Fruit fly (Drosophila melanogaster): Measurements from ENCODE around the gene AcCoAS.

Gene AcCoAS

dm6 chr3L:21279876-21280566 is at the start of gene AcCoAS:
Gene AcCoAS (minus strand): TSS chr3L:21280243.
- no peak for TF ChIP-seq Hr4 (GFP tag; optimal IDR thresholded peaks at IDR 0.05)
- TF ChIP-seq fkh (GFP tag; optimal IDR thresholded peaks at IDR 0.05), result no peak
- TF ChIP-seq Blimp-1 (GFP tag; optimal IDR thresholded peaks at IDR 0.05), result no peak
- peak; percentile 25 for TF ChIP-seq Eip93F (GFP tag; optimal IDR thresholded peaks at IDR 0.05)
- TF ChIP-seq OdsH (GFP tag; optimal IDR thresholded peaks at IDR 0.05), result peak; percentile 24
- no peak for TF ChIP-seq CG10631 (GFP tag; optimal IDR thresholded peaks at IDR 0.05)
- TF ChIP-seq topi (GFP tag; optimal IDR thresholded peaks at IDR 0.05), result peak; percentile 50
- TF ChIP-seq achi (GFP tag; optimal IDR thresholded peaks at IDR 0.05), result peak; percentile 9
- peak; percentile 94 for TF ChIP-seq vri (GFP tag; optimal IDR thresholded peaks at IDR 0.05)
- no peak for TF ChIP-seq CG11762 (GFP tag; optimal IDR thresholded peaks at IDR 0.05; ENCODE audit: insufficient read depth)
- no peak for TF ChIP-seq CG3032 (tag; optimal IDR thresholded peaks at IDR 0.05)
- TF ChIP-seq cyc (GFP tag; optimal IDR thresholded peaks at IDR 0.05), result peak; percentile 41
- peak; percentile 42 for TF ChIP-seq Eip75B (GFP tag; optimal IDR thresholded peaks at IDR 0.05)
- TF ChIP-seq Sox14 (GFP tag; optimal IDR thresholded peaks at IDR 0.05), result peak; percentile 37
- TF ChIP-seq Hr38 (GFP tag; optimal IDR thresholded peaks at IDR 0.05), result no peak
- TF ChIP-seq eg (GFP tag; IDR thresholded peaks at IDR 0.05), result peak; percentile 53; the same call in 2 of the 3 replicates
- TF ChIP-seq CG6276 (GFP tag; optimal IDR thresholded peaks at IDR 0.05), result no peak
- no peak for TF ChIP-seq CG11902 (GFP tag; optimal IDR thresholded peaks at IDR 0.05)
- TF ChIP-seq dsx (GFP tag; optimal IDR thresholded peaks at IDR 0.05; ENCODE audit: poor library complexity, severe bottlenecking), result peak; percentile 22
- TF ChIP-seq CG16779 (tag; optimal IDR thresholded peaks at IDR 0.05), result peak; percentile 44
- peak; percentile 52 for TF ChIP-seq Sox102F (GFP tag; optimal IDR thresholded peaks at IDR 0.05)
- TF ChIP-seq lz (GFP tag; optimal IDR thresholded peaks at IDR 0.05), result peak; percentile 39
- TF ChIP-seq Ets21C (GFP tag; optimal IDR thresholded peaks at IDR 0.05), result no peak
- TF ChIP-seq svp (GFP tag), result peak; percentile 97
- peak; percentile 21 for TF ChIP-seq CG34406 (GFP tag; optimal IDR thresholded peaks at IDR 0.05)
- no peak for TF ChIP-seq CG9139 (GFP tag; optimal IDR thresholded peaks at IDR 0.05)
- no peak for TF ChIP-seq Lpt (GFP tag; optimal IDR thresholded peaks at IDR 0.05)
- peak; percentile 29 for TF ChIP-seq CG31627 (GFP tag; optimal IDR thresholded peaks at IDR 0.05)
- TF ChIP-seq Sox15 (GFP tag; optimal IDR thresholded peaks at IDR 0.05), result no peak
- TF ChIP-seq CG6163 (GFP tag; IDR thresholded peaks at IDR 0.05), result no peak; the same call in 2 of the 3 replicates
- peak; percentile 1 for TF ChIP-seq CG32006 (GFP tag; optimal IDR thresholded peaks at IDR 0.05)
- peak; percentile 22 for TF ChIP-seq Hr39 (GFP tag; optimal IDR thresholded peaks at IDR 0.05)
- peak; percentile 42; the same call in 1 of the 3 replicates for TF ChIP-seq CG8119 (GFP tag; IDR thresholded peaks at IDR 0.05)
- peak; percentile 18 for TF ChIP-seq CG10669 (GFP tag; optimal IDR thresholded peaks at IDR 0.05)
- TF ChIP-seq CG6808 (GFP tag; optimal IDR thresholded peaks at IDR 0.05), result no peak
- TF ChIP-seq ss (GFP tag; optimal IDR thresholded peaks at IDR 0.05), result peak; percentile 44 to 58
- TF ChIP-seq CG1621 (tag; optimal IDR thresholded peaks at IDR 0.05), result peak; percentile 21
- TF ChIP-seq dac (GFP tag; optimal IDR thresholded peaks at IDR 0.05), result no peak
- peak; percentile 49 for TF ChIP-seq acj6 (GFP tag; optimal IDR thresholded peaks at IDR 0.05)
- TF ChIP-seq CG11294 (GFP tag; IDR thresholded peaks at IDR 0.05), result no peak
- TF ChIP-seq salr (GFP tag; optimal IDR thresholded peaks at IDR 0.05), result no peak
- TF ChIP-seq spab (GFP tag; optimal IDR thresholded peaks at IDR 0.05), result no peak
- TF ChIP-seq esn (GFP tag; optimal IDR thresholded peaks at IDR 0.05), result peak; percentile 59
- peak; percentile 25; the same call in 1 of the 2 replicates for TF ChIP-seq CG15336 (GFP tag; IDR thresholded peaks at IDR 0.05)
- peak; percentile 30 for TF ChIP-seq net (GFP tag; optimal IDR thresholded peaks at IDR 0.05)
- no peak for TF ChIP-seq fd59A (GFP tag; optimal IDR thresholded peaks at IDR 0.05)
- TF ChIP-seq Gug (GFP tag; IDR thresholded peaks at IDR 0.05), result no peak
- no peak for TF ChIP-seq fd85E (GFP tag; optimal IDR thresholded peaks at IDR 0.05)
- peak; percentile 38 for TF ChIP-seq CG7368 (GFP tag; optimal IDR thresholded peaks at IDR 0.05)
- peak; percentile 33 for TF ChIP-seq CG8319 (GFP tag; optimal IDR thresholded peaks at IDR 0.05)
- TF ChIP-seq Smox (GFP tag; optimal IDR thresholded peaks at IDR 0.05), result peak; percentile 41

Measured in whole organism, prepupa.